Fruit fly (Drosophila melanogaster) whole organism, embryonic: Measurements from ENCODE around the gene CG10907.

Experiments used
- CG10147 ChIP-seq: fragments of 200-800 bp; sonication (Bioruptor generic); optimal IDR thresholded peaks from 2 replicates; lab custom pipeline; 2019; ENCODE audit warnings: missing biosample characterization, mild to moderate bottlenecking, missing genetic modification characterization, moderate library complexity
- CG10267 ChIP-seq: fragments of 200-800 bp; sonication (Bioruptor generic); optimal IDR thresholded peaks from 2 replicates; lab custom pipeline; 2018; ENCODE audit warnings: missing biosample characterization, mild to moderate bottlenecking, missing genetic modification characterization, moderate library complexity
- CG14965 ChIP-seq: fragments of 200-800 bp; sonication (Bioruptor generic); optimal IDR thresholded peaks from 2 replicates; lab custom pipeline; 2016; ENCODE audit warnings: missing biosample characterization, missing genetic modification characterization, borderline replicate concordance
- CG15011 ChIP-seq: fragments of 200-800 bp; sonication (Bioruptor generic); optimal IDR thresholded peaks from 3 replicates; lab custom pipeline; 2018; ENCODE audit warnings: missing biosample characterization, mild to moderate bottlenecking, missing genetic modification characterization
- CG17186 ChIP-seq: fragments of 200-800 bp; sonication (Bioruptor generic); optimal IDR thresholded peaks from 3 replicates; lab custom pipeline; 2017; ENCODE audit warnings: missing biosample characterization, missing genetic modification reagents, missing genetic modification characterization
- CG2120 ChIP-seq: fragments of 200-800 bp; sonication (Bioruptor generic); optimal IDR thresholded peaks from 3 replicates; lab custom pipeline; 2016; ENCODE audit warnings: missing biosample characterization, missing genetic modification characterization
- CG2678 ChIP-seq: fragments of 200-800 bp; sonication (Bioruptor generic); optimal IDR thresholded peaks from 3 replicates; lab custom pipeline; 2019; ENCODE audit warnings: missing biosample characterization, mild to moderate bottlenecking, missing genetic modification characterization, moderate library complexity
- CG31224 ChIP-seq: fragments of 200-800 bp; sonication (Bioruptor generic); IDR thresholded peaks from 2 replicates; pipeline ENCODE4 v1.3.6; 2022; ENCODE audit warnings: missing biosample characterization, missing genetic modification characterization
- CG31365 ChIP-seq: fragments of 200-800 bp; sonication (Bioruptor generic); optimal IDR thresholded peaks from 2 replicates; lab custom pipeline; 2018; ENCODE audit warnings: missing biosample characterization, mild to moderate bottlenecking, missing genetic modification characterization
- CG4328 ChIP-seq: fragments of 200-800 bp; sonication (Bioruptor generic); optimal IDR thresholded peaks from 3 replicates; lab custom pipeline; 2017; ENCODE audit warnings: missing biosample characterization, missing genetic modification reagents, missing genetic modification characterization
- CG6254 ChIP-seq: fragments of 200-800 bp; sonication (Bioruptor generic); optimal IDR thresholded peaks from 3 replicates; lab custom pipeline; 2017; ENCODE audit warnings: mild to moderate bottlenecking, missing biosample characterization, missing genetic modification reagents, missing genetic modification characterization
- CG6854 ChIP-seq: fragments of 200-800 bp; sonication (Bioruptor generic); optimal IDR thresholded peaks from 3 replicates; lab custom pipeline; 2017; ENCODE audit warnings: missing biosample characterization, mild to moderate bottlenecking, missing genetic modification characterization
- CG7357 ChIP-seq: fragments of 200-800 bp; sonication (Bioruptor generic); IDR thresholded peaks from 3 replicates; pipeline ENCODE4 v1.3.6; 2022; ENCODE audit warnings: missing biosample characterization, missing genetic modification characterization
- CG8359 ChIP-seq: fragments of 200-800 bp; sonication (Bioruptor generic); optimal IDR thresholded peaks from 2 replicates; lab custom pipeline; 2017; ENCODE audit warnings: missing biosample characterization, mild to moderate bottlenecking, missing genetic modification characterization, borderline replicate concordance
- CG9437 ChIP-seq: fragments of 200-800 bp; sonication (Bioruptor generic); optimal IDR thresholded peaks from 2 replicates; lab custom pipeline; 2018; ENCODE audit warnings: missing biosample characterization, mild to moderate bottlenecking, missing genetic modification characterization
- CrebB ChIP-seq: fragments of 200-800 bp; sonication (Bioruptor generic); optimal IDR thresholded peaks from 3 replicates; lab custom pipeline; 2018; ENCODE audit warnings: missing biosample characterization, mild to moderate bottlenecking, missing genetic modification characterization
- Deaf1 ChIP-seq: fragments of 200-800 bp; optimal IDR thresholded peaks from 3 replicates; lab custom pipeline; 2019; ENCODE audit warnings: missing biosample characterization, mild to moderate bottlenecking, missing genetic modification characterization, moderate library complexity
- Hr39 ChIP-seq: fragments of >200 bp; optimal IDR thresholded peaks from 2 replicates; lab custom pipeline; 2017
- Hr51 ChIP-seq, 2 experiments: fragments of 200-800 bp; sonication (Bioruptor generic); optimal IDR thresholded peaks; 2 replicates in 1 of 2; 3 replicates in 1 of 2; lab custom pipeline; 2016 to 2018; ENCODE audit warnings: missing biosample characterization in 2 of 2, missing genetic modification characterization in 2 of 2, mild to moderate bottlenecking in 1 of 2, moderate library complexity in 1 of 2
- MTF-1 ChIP-seq: fragments of 200-800 bp; sonication (Bioruptor generic); optimal IDR thresholded peaks from 2 replicates; lab custom pipeline; 2018; ENCODE audit warnings: missing biosample characterization, mild to moderate bottlenecking, missing genetic modification characterization, borderline replicate concordance
- Mes4 ChIP-seq: fragments of 200-800 bp; sonication (Bioruptor generic); optimal IDR thresholded peaks from 2 replicates; lab custom pipeline; 2016; ENCODE audit warnings: missing biosample characterization, missing genetic modification characterization
- NFAT ChIP-seq: fragments of 200-800 bp; sonication (Bioruptor generic); IDR thresholded peaks from 2 replicates; pipeline ENCODE4 v1.3.6; 2022; ENCODE audit warnings: missing biosample characterization, missing genetic modification characterization
- Neu2 ChIP-seq: fragments of 200-800 bp; sonication (Bioruptor generic); optimal IDR thresholded peaks from 3 replicates; lab custom pipeline; 2016; ENCODE audit warnings: missing biosample characterization, missing genetic modification characterization, borderline replicate concordance
- Opbp ChIP-seq: fragments of 200-800 bp; sonication (Bioruptor generic); IDR thresholded peaks from 3 replicates; pipeline ENCODE4 v1.3.6; 2022; ENCODE audit warnings: missing biosample characterization, missing genetic modification characterization; ENCODE audit not compliant: partially characterized antibody
- Pdp1 ChIP-seq, 2 experiments: fragments of 200-800 bp; sonication (Bioruptor generic); optimal IDR thresholded peaks; 3 replicates each; lab custom pipeline; 2016; ENCODE audit warnings: missing biosample characterization in 2 of 2, missing genetic modification characterization in 2 of 2, mild to moderate bottlenecking in 1 of 2, moderate library complexity in 1 of 2
- Scr ChIP-seq: fragments of 200-800 bp; sonication (Bioruptor generic); IDR thresholded peaks from 2 replicates; pipeline ENCODE4 v1.3.6; 2022; ENCODE audit warnings: missing biosample characterization, missing genetic modification characterization; ENCODE audit not compliant: partially characterized antibody
- Six4 ChIP-seq: fragments of 200-800 bp; sonication (Bioruptor generic); optimal IDR thresholded peaks from 2 replicates; lab custom pipeline; 2016; ENCODE audit warnings: missing biosample characterization, missing genetic modification characterization
- Stat92E ChIP-seq, 3 experiments: fragments of >200 bp in 2 of 3; fragments of 200-800 bp in 1 of 3; sonication (Bioruptor generic) in 1 of 3; optimal IDR thresholded peaks; 2 replicates each; lab custom pipeline; 2017 to 2019; ENCODE audit warnings: missing biosample characterization in 3 of 3, missing genetic modification characterization in 3 of 3, mild to moderate bottlenecking in 1 of 3, moderate library complexity in 1 of 3
- az2 ChIP-seq: fragments of 200-800 bp; sonication (Bioruptor generic); optimal IDR thresholded peaks from 3 replicates; lab custom pipeline; 2016; ENCODE audit warnings: missing biosample characterization, missing genetic modification characterization
- crol ChIP-seq: fragments of 200-800 bp; sonication (Bioruptor generic); IDR thresholded peaks from 2 replicates; pipeline ENCODE4 v1.3.6; 2022; ENCODE audit warnings: missing biosample characterization, missing genetic modification characterization
- dpn ChIP-seq, 2 experiments: fragments of 200-800 bp; sonication (Bioruptor generic); optimal IDR thresholded peaks; 3 replicates each; lab custom pipeline; 2016; ENCODE audit warnings: missing biosample characterization in 2 of 2, missing genetic modification characterization in 2 of 2
- ems ChIP-seq: fragments of 200-800 bp; sonication (Bioruptor generic); optimal IDR thresholded peaks from 3 replicates; lab custom pipeline; 2016; ENCODE audit warnings: missing biosample characterization, missing genetic modification characterization
- eve ChIP-seq, 2 experiments: fragments of >200 bp; optimal IDR thresholded peaks; 2 replicates each; lab custom pipeline; 2017; ENCODE audit warnings: missing biosample characterization in 2 of 2, missing genetic modification characterization in 2 of 2
- fd3F ChIP-seq: fragments of 200-800 bp; sonication (Bioruptor generic); optimal IDR thresholded peaks from 2 replicates; lab custom pipeline; 2018; ENCODE audit warnings: missing biosample characterization, mild to moderate bottlenecking, missing genetic modification characterization, moderate library complexity
- kah ChIP-seq: fragments of 200-800 bp; sonication (Bioruptor generic); optimal IDR thresholded peaks from 2 replicates; lab custom pipeline; 2018; ENCODE audit warnings: missing biosample characterization, mild to moderate bottlenecking, missing genetic modification characterization
- mirr ChIP-seq: fragments of 200-800 bp; sonication (Bioruptor generic); optimal IDR thresholded peaks from 3 replicates; lab custom pipeline; 2018; ENCODE audit warnings: missing biosample characterization, mild to moderate bottlenecking, missing genetic modification characterization
- nerfin-1 ChIP-seq: fragments of 200-800 bp; sonication (Bioruptor generic); optimal IDR thresholded peaks from 3 replicates; lab custom pipeline; 2019; ENCODE audit warnings: missing biosample characterization, mild to moderate bottlenecking, missing genetic modification characterization, moderate library complexity
- nerfin-2 ChIP-seq: fragments of 200-800 bp; sonication (Bioruptor generic); IDR thresholded peaks from 2 replicates; pipeline ENCODE4 v1.3.6; 2022; ENCODE audit warnings: missing biosample characterization, missing genetic modification characterization; ENCODE audit not compliant: partially characterized antibody
- pb ChIP-seq: fragments of 200-800 bp; sonication (Bioruptor generic); optimal IDR thresholded peaks from 3 replicates; lab custom pipeline; 2016; ENCODE audit warnings: missing biosample characterization, missing genetic modification characterization
- prd ChIP-seq, 3 experiments: fragments of >200 bp in 2 of 3; fragments of 200-800 bp in 1 of 3; sonication (Bioruptor generic) in 1 of 3; optimal IDR thresholded peaks in 2 of 3; IDR thresholded peaks in 1 of 3; 2 replicates in 2 of 3; 3 replicates in 1 of 3; pipeline versions ENCODE4 v1.3.6 to Lab custom; 2017 to 2022; ENCODE audit warnings: missing biosample characterization in 1 of 3, missing genetic modification characterization in 1 of 3
- ranshi ChIP-seq: fragments of 200-800 bp; sonication (Bioruptor generic); IDR thresholded peaks from 2 replicates; pipeline ENCODE4 v1.3.6; 2022; ENCODE audit warnings: missing biosample characterization, missing genetic modification characterization
- schlank ChIP-seq: fragments of 200-800 bp; sonication (Bioruptor generic); optimal IDR thresholded peaks from 2 replicates; lab custom pipeline; 2018; ENCODE audit warnings: missing biosample characterization, mild to moderate bottlenecking, missing genetic modification characterization
- sim ChIP-seq: fragments of 200-800 bp; sonication (Bioruptor generic); IDR thresholded peaks from 2 replicates; pipeline ENCODE4 v1.3.6; 2022; ENCODE audit warnings: missing biosample characterization, missing genetic modification characterization
- twi ChIP-seq: fragments of 200-800 bp; optimal IDR thresholded peaks from 2 replicates; lab custom pipeline; 2019; ENCODE audit warnings: missing biosample characterization, mild to moderate bottlenecking, missing genetic modification characterization, moderate library complexity
- unc-4 ChIP-seq: fragments of 200-800 bp; sonication (Bioruptor generic); IDR thresholded peaks from 2 replicates; pipeline ENCODE4 v1.3.6; 2022; ENCODE audit warnings: missing biosample characterization, missing genetic modification characterization; ENCODE audit not compliant: partially characterized antibody
- zen ChIP-seq: fragments of 200-800 bp; sonication (Bioruptor generic); optimal IDR thresholded peaks from 3 replicates; lab custom pipeline; 2018; ENCODE audit warnings: missing biosample characterization, mild to moderate bottlenecking, missing genetic modification characterization, moderate library complexity

The CG10907 gene

dm6 chr3L:11822446-11823334 lies 29.4 kb downstream of the CG10907 start, which contains the start of gene RpL10Ab (continued):
- TF ChIP-seq Hr39 = no peak
- peak; percentile 60 for TF ChIP-seq ems
- peak; percentile 68 for TF ChIP-seq schlank
- TF ChIP-seq CG9437 (GFP tag; lab: Kevin White, UChicago) = peak; percentile 60
- peak; percentile 66; the same call in 1 of the 3 replicates for TF ChIP-seq CG7357
- no peak for TF ChIP-seq CG6854 (GFP tag; lab: Kevin White, UChicago)
- TF ChIP-seq ranshi = peak; percentile 74; the same call in 1 of the 2 replicates
- TF ChIP-seq Opbp (GFP tag; lab: Robert Waterston, UW) = peak; percentile 96
- peak; percentile 63 for TF ChIP-seq CG4328
- TF ChIP-seq CG31224 = peak; percentile 18; the same call in 1 of the 2 replicates
- peak; percentile 78 for TF ChIP-seq nerfin-2 (GFP tag; lab: Robert Waterston, UW)
- TF ChIP-seq kah (GFP tag; lab: Kevin White, UChicago) = peak; percentile 13
- TF ChIP-seq Six4 = peak; percentile 20
- TF ChIP-seq CG2678 (tag; lab: Kevin White, UChicago) = peak; percentile 50
- peak; percentile 84 for TF ChIP-seq Scr (GFP tag; lab: Robert Waterston, UW)
- peak; percentile 70 for TF ChIP-seq zen (tag; lab: Kevin White, UChicago)
- TF ChIP-seq unc-4 = peak; percentile 65
- no peak for TF ChIP-seq prd (optimal IDR thresholded peaks at IDR 0.05; lab: Kevin White, UChicago)
- TF ChIP-seq prd (GFP tag; IDR thresholded peaks at IDR 0.05; lab: Robert Waterston, UW) = peak; percentile 78; the same call in 2 of the 3 replicates
- peak; percentile 95 for TF ChIP-seq MTF-1
- TF ChIP-seq CG8359 (GFP tag; lab: Kevin White, UChicago) = no peak
- TF ChIP-seq nerfin-1 (tag; lab: Kevin White, UChicago) = peak; percentile 2
- peak; percentile 33 to 72 for TF ChIP-seq Pdp1 (GFP tag; optimal IDR thresholded peaks at IDR 0.05; lab: Kevin White, UChicago)
- TF ChIP-seq fd3F (GFP tag; lab: Kevin White, UChicago) = peak; percentile 19
- peak; percentile 77 for TF ChIP-seq CG10147 (GFP tag; lab: Kevin White, UChicago)
- peak; percentile 95 for TF ChIP-seq Neu2
- TF ChIP-seq pb (GFP tag; lab: Kevin White, UChicago) = peak; percentile 53
- TF ChIP-seq CG15011 = peak; percentile 5
- no peak for TF ChIP-seq Deaf1 (tag; lab: Kevin White, UChicago)
- peak; percentile 57 for TF ChIP-seq mirr (GFP tag; lab: Kevin White, UChicago)
- peak; percentile 83 for TF ChIP-seq NFAT (GFP tag; lab: Robert Waterston, UW)
- peak; percentile 45 for TF ChIP-seq CG17186 (GFP tag; lab: Kevin White, UChicago)
- peak; percentile 48 for TF ChIP-seq az2
- no peak for TF ChIP-seq eve (GFP tag; optimal IDR thresholded peaks at IDR 0.05; lab: Kevin White, UChicago)
- no peak for TF ChIP-seq twi (tag; lab: Kevin White, UChicago)
- peak; percentile 19 to 43 for TF ChIP-seq dpn (GFP tag; optimal IDR thresholded peaks at IDR 0.05; lab: Kevin White, UChicago)
- peak; percentile 44 for TF ChIP-seq CrebB (tag; lab: Kevin White, UChicago)
- TF ChIP-seq CG6254 (GFP tag; lab: Kevin White, UChicago) = no peak
- TF ChIP-seq CG31365 (tag; lab: Kevin White, UChicago) = peak; percentile 45
- no peak for TF ChIP-seq crol (GFP tag; lab: Robert Waterston, UW)
- no peak for TF ChIP-seq Stat92E (GFP tag; optimal IDR thresholded peaks at IDR 0.05; lab: Kevin White, UChicago)
- no peak for TF ChIP-seq CG14965
- TF ChIP-seq CG2120 (GFP tag; lab: Kevin White, UChicago) = peak; percentile 20
- TF ChIP-seq sim (GFP tag; lab: Robert Waterston, UW) = no peak
- peak; percentile 33 for TF ChIP-seq CG10267 (tag; lab: Kevin White, UChicago)
- TF ChIP-seq Mes4 (GFP tag; lab: Kevin White, UChicago) = peak; percentile 69
- TF ChIP-seq Hr51 (GFP tag; optimal IDR thresholded peaks at IDR 0.05; lab: Kevin White, UChicago) = peak; percentile 4 to 38
